Worm (Caenorhabditis elegans) whole organism, mixed stage, embryonic: ENCODE data around the gene F09C6.16.
"Not testable (repeated sequence)": the region's sequence is repeated elsewhere in the genome, so short reads cannot be mapped to it uniquely, and the experiment has no call there.

Source experiments
- M03D4.4 ChIP-seq: sonication (generic microtip); optimal IDR thresholded peaks from 2 replicates; lab custom pipeline; 2017; ENCODE audit warnings: mild to moderate bottlenecking, missing genetic modification characterization, missing compliant biosample characterization
- bed-3 ChIP-seq: fragments of 200-800 bp; sonication (Bioruptor generic); optimal IDR thresholded peaks from 3 replicates; lab custom pipeline; 2018; ENCODE audit warnings: mild to moderate bottlenecking, missing genetic modification characterization, moderate library complexity, missing compliant biosample characterization
- blmp-1 ChIP-seq: fragments of 150-350 bp; optimal IDR thresholded peaks from 2 replicates; lab custom pipeline; 2014; ENCODE audit warnings: missing biosample characterization, missing genetic modification characterization
- ceh-39 ChIP-seq: fragments of 150-350 bp; optimal IDR thresholded peaks from 2 replicates; lab custom pipeline; 2014; ENCODE audit warnings: missing biosample characterization, missing genetic modification characterization
- ceh-43 ChIP-seq: fragments of 200-800 bp; sonication (Bioruptor generic); optimal IDR thresholded peaks from 2 replicates; lab custom pipeline; 2018; ENCODE audit warnings: mild to moderate bottlenecking, missing genetic modification characterization, moderate library complexity, missing compliant biosample characterization
- ceh-83 ChIP-seq: fragments of 200-800 bp; sonication (Bioruptor generic); optimal IDR thresholded peaks from 2 replicates; lab custom pipeline; 2018; ENCODE audit warnings: mild to moderate bottlenecking, missing genetic modification characterization, missing compliant biosample characterization
- ces-1 ChIP-seq: fragments of 150-350 bp; optimal IDR thresholded peaks from 2 replicates; lab custom pipeline; 2014; ENCODE audit warnings: missing biosample characterization, missing genetic modification reagents, missing genetic modification characterization
- cnd-1 ChIP-seq: fragments of 200-800 bp; sonication (Bioruptor generic); optimal IDR thresholded peaks from 2 replicates; lab custom pipeline; 2018; ENCODE audit warnings: mild to moderate bottlenecking, missing genetic modification characterization, missing compliant biosample characterization
- drap-1 ChIP-seq: fragments of 200-800 bp; sonication (Bioruptor generic); optimal IDR thresholded peaks from 3 replicates; lab custom pipeline; 2018; ENCODE audit warnings: mild to moderate bottlenecking, missing genetic modification characterization, missing compliant biosample characterization
- elt-1 ChIP-seq: sonication (generic microtip); optimal IDR thresholded peaks from 2 replicates; lab custom pipeline; 2017; ENCODE audit warnings: missing genetic modification characterization, mild to moderate bottlenecking, missing compliant biosample characterization, antibody characterized with exemption, moderate library complexity, borderline replicate concordance; ENCODE audit not compliant: insufficient read depth
- ham-2 ChIP-seq: fragments of 200-800 bp; sonication (Bioruptor generic); optimal IDR thresholded peaks from 2 replicates; lab custom pipeline; 2018; ENCODE audit warnings: mild to moderate bottlenecking, missing genetic modification characterization, missing compliant biosample characterization
- hlh-1 ChIP-seq: fragments of 150-350 bp; optimal IDR thresholded peaks from 2 replicates; lab custom pipeline; 2014; ENCODE audit warnings: missing biosample characterization, missing genetic modification reagents, missing genetic modification characterization
- lin-13 ChIP-seq: fragments of 150-350 bp; optimal IDR thresholded peaks from 2 replicates; lab custom pipeline; 2014; ENCODE audit warnings: missing biosample characterization, missing genetic modification characterization
- lin-32 ChIP-seq: fragments of 200-800 bp; sonication (Bioruptor generic); optimal IDR thresholded peaks from 2 replicates; lab custom pipeline; 2018; ENCODE audit warnings: mild to moderate bottlenecking, missing genetic modification characterization, missing compliant biosample characterization
- mab-5 ChIP-seq: fragments of 150-350 bp; optimal IDR thresholded peaks from 2 replicates; lab custom pipeline; 2014; ENCODE audit warnings: missing biosample characterization, missing genetic modification characterization
- mep-1 ChIP-seq: fragments of 150-350 bp; optimal IDR thresholded peaks from 2 replicates; lab custom pipeline; 2017; ENCODE audit warnings: missing biosample characterization, missing genetic modification reagents, missing genetic modification characterization, inconsistent platforms
- mls-2 ChIP-seq: sonication (generic microtip); optimal IDR thresholded peaks from 2 replicates; lab custom pipeline; 2016; ENCODE audit warnings: mild to moderate bottlenecking, missing genetic modification characterization, moderate library complexity, missing compliant biosample characterization
- nhr-12 ChIP-seq: fragments of 150-350 bp; optimal IDR thresholded peaks from 2 replicates; lab custom pipeline; 2014; ENCODE audit warnings: missing biosample characterization, missing genetic modification characterization
- nhr-2 ChIP-seq: fragments of 150-350 bp; optimal IDR thresholded peaks from 2 replicates; lab custom pipeline; 2014; ENCODE audit warnings: missing biosample characterization, missing genetic modification characterization
- nhr-28 ChIP-seq: fragments of 150-350 bp; optimal IDR thresholded peaks from 2 replicates; lab custom pipeline; 2014; ENCODE audit warnings: missing biosample characterization, missing genetic modification characterization
- nhr-76 ChIP-seq: sonication (generic microtip); optimal IDR thresholded peaks from 2 replicates; lab custom pipeline; 2017; ENCODE audit warnings: missing biosample characterization, missing genetic modification characterization
- pha-4 ChIP-seq: fragments of 150-350 bp; optimal IDR thresholded peaks from 2 replicates; lab custom pipeline; 2018; ENCODE audit warnings: missing biosample characterization, missing genetic modification reagents, missing genetic modification characterization
- sem-2 ChIP-seq: fragments of 200-800 bp; sonication (Bioruptor generic); optimal IDR thresholded peaks from 2 replicates; lab custom pipeline; 2018; ENCODE audit warnings: mild to moderate bottlenecking, missing genetic modification characterization, missing compliant biosample characterization
- snpc-4 ChIP-seq: fragments of 150-350 bp; optimal IDR thresholded peaks from 2 replicates; lab custom pipeline; 2014; ENCODE audit warnings: missing biosample characterization, missing genetic modification characterization
- unc-120 ChIP-seq: sonication (generic microtip); optimal IDR thresholded peaks from 2 replicates; lab custom pipeline; 2017; ENCODE audit warnings: missing genetic modification characterization, missing compliant biosample characterization; ENCODE audit not compliant: poor library complexity, severe bottlenecking
- unc-39 ChIP-seq: fragments of 150-350 bp; optimal IDR thresholded peaks from 2 replicates; lab custom pipeline; 2014; ENCODE audit warnings: missing biosample characterization, missing genetic modification characterization
- unc-62 ChIP-seq: fragments of 150-350 bp; optimal IDR thresholded peaks from 2 replicates; lab custom pipeline; 2014; ENCODE audit warnings: missing biosample characterization, missing genetic modification reagents, missing genetic modification characterization
- zip-8 ChIP-seq: fragments of 150-350 bp; optimal IDR thresholded peaks from 2 replicates; lab custom pipeline; 2014; ENCODE audit warnings: missing biosample characterization, missing genetic modification characterization

F09C6.16 gene

ce11 chrV:16949609-16950008, 39.8 kb upstream of the F09C6.16 start, which contains the start of gene fbxa-111:
Gene fbxa-111 (minus strand): TSS chrV:16949709.
- not testable (repeated sequence) for TF ChIP-seq nhr-28 (tag; lab: Kevin White, UChicago); M03D4.4 (tag; lab: Kevin White, UChicago); drap-1 (GFP tag; lab: Kevin White, UChicago)

DNA sequence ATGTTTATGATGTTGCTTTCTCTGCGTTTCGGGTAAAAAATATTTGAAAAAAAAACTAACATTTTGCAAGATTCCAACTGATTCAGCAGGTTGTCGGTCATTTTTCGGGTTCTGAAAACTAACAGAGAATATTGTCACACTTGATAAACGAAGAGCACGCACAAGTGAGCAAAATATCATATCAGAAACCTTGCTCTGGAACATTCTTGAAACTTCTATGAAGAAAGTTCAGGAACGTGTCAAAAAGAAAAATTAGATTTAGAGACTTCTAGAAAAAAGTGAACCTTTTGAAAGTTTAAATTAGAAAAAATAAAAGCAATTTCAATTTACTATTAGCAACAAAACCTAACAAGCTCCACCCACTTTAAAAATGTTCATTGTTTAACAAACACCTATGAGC, 38.2 kb upstream of the F09C6.16 start, which contains the start of gene fbxa-112:
fbxa-112 (minus strand) TSS at position 101 of the 400 bp plus-strand sequence.
- not testable (repeated sequence) for TF ChIP-seq mep-1 (tag; lab: Kevin White, UChicago); cnd-1 (tag; lab: Kevin White, UChicago); lin-32 (GFP tag; lab: Kevin White, UChicago)

ce11 chrV:16938731-16939130, 29.0 kb upstream of the F09C6.16 start, which contains the start of gene fbxa-148:
Gene fbxa-148 (plus strand): TSS chrV:16939031.
- TF ChIP-seq bed-3 (GFP tag; lab: Kevin White, UChicago); hlh-1 (tag; lab: Kevin White, UChicago); sem-2 (GFP tag; lab: Kevin White, UChicago): not testable (repeated sequence)

- no peak for TF ChIP-seq nhr-76
- TF ChIP-seq ceh-83 (GFP tag; lab: Kevin White, UChicago) = no peak
- no peak for TF ChIP-seq unc-39 (tag; lab: Kevin White, UChicago)
- TF ChIP-seq nhr-2 (tag; lab: Kevin White, UChicago) = no peak
- TF ChIP-seq unc-62 (GFP tag; lab: Kevin White, UChicago) = no peak
- TF ChIP-seq cnd-1 (tag; lab: Kevin White, UChicago) = no peak
- no peak for TF ChIP-seq ces-1 (GFP tag; lab: Kevin White, UChicago)
- TF ChIP-seq nhr-28 (tag; lab: Kevin White, UChicago) = no peak
- TF ChIP-seq unc-120 (tag; lab: Kevin White, UChicago) = no peak
- TF ChIP-seq mls-2 (tag; lab: Kevin White, UChicago) = no peak
- no peak for TF ChIP-seq mab-5 (tag; lab: Kevin White, UChicago)
- no peak for TF ChIP-seq lin-13 (tag; lab: Kevin White, UChicago)
- no peak for TF ChIP-seq mep-1 (tag; lab: Kevin White, UChicago)
- no peak for TF ChIP-seq pha-4 (tag; lab: Kevin White, UChicago)
- TF ChIP-seq bed-3 (GFP tag; lab: Kevin White, UChicago) = no peak
- TF ChIP-seq blmp-1 (tag; lab: Kevin White, UChicago) = no peak
- TF ChIP-seq ceh-39 = no peak
- no peak for TF ChIP-seq hlh-1 (tag; lab: Kevin White, UChicago)
- no peak for TF ChIP-seq nhr-12
These were observed 17.6 kb upstream of the F09C6.16 start, which contains the start of gene Y102A5C.36 for ce11 chrV:16927345-16927744. Gene Y102A5C.36 (minus strand): TSS chrV:16927445.

ce11 chrV:16921952-16922351, 12.2 kb upstream of the F09C6.16 start, which contains the start of gene Y102A5C.4:
Gene Y102A5C.4 (plus strand): TSS chrV:16922252.
- TF ChIP-seq lin-32 (GFP tag; lab: Kevin White, UChicago) (no peak), zip-8 (tag; lab: Kevin White, UChicago) (no peak), nhr-28 (tag; lab: Kevin White, UChicago) (no peak), ceh-43 (GFP tag; lab: Kevin White, UChicago) (no peak), nhr-76 (no peak), cnd-1 (tag; lab: Kevin White, UChicago) (no peak)

- no peak for TF ChIP-seq snpc-4 (tag; lab: Kevin White, UChicago)
- no peak for TF ChIP-seq ceh-39
- no peak for TF ChIP-seq blmp-1 (tag; lab: Kevin White, UChicago)
- no peak for TF ChIP-seq ham-2 (GFP tag; lab: Kevin White, UChicago)
- no peak for TF ChIP-seq sem-2 (GFP tag; lab: Kevin White, UChicago)
- TF ChIP-seq hlh-1 (tag; lab: Kevin White, UChicago) = no peak
- TF ChIP-seq ces-1 (GFP tag; lab: Kevin White, UChicago) = no peak
- no peak for TF ChIP-seq bed-3 (GFP tag; lab: Kevin White, UChicago)
- no peak for TF ChIP-seq nhr-2 (tag; lab: Kevin White, UChicago)
- no peak for TF ChIP-seq elt-1
- no peak for TF ChIP-seq mep-1 (tag; lab: Kevin White, UChicago)
- no peak for TF ChIP-seq ceh-43 (GFP tag; lab: Kevin White, UChicago)
- TF ChIP-seq, all 35 proteins: peak for 0
These were observed 9.9 kb upstream of the F09C6.16 start for ce11 chrV:16919675-16920074.
